Worm (Caenorhabditis elegans): ENCODE results near the gene nos-1.
"Not testable (repeated sequence)": the region's sequence is repeated elsewhere in the genome, so short reads cannot be mapped to it uniquely, and the experiment has no call there.

The nos-1 gene

ce11 chrII:10945446-10945845 lies 7.5 kb downstream of the nos-1 start:
- no peak for TF ChIP-seq R02D3.7 (tag; optimal IDR thresholded peaks at IDR 0.05)
- TF ChIP-seq nhr-237 (tag; optimal IDR thresholded peaks at IDR 0.05): no peak
- TF ChIP-seq Y55F3AM.14 (GFP tag; optimal IDR thresholded peaks at IDR 0.05): no peak
- no peak for TF ChIP-seq nhr-129 (tag; optimal IDR thresholded peaks at IDR 0.05)
- TF ChIP-seq unc-55 (GFP tag; optimal IDR thresholded peaks at IDR 0.05): peak; percentile 19
- TF ChIP-seq ceh-82 (tag; optimal IDR thresholded peaks at IDR 0.05): no peak
- TF ChIP-seq zag-1 (tag; optimal IDR thresholded peaks at IDR 0.05): no peak
- TF ChIP-seq blmp-1 (tag; optimal IDR thresholded peaks at IDR 0.05; ENCODE audit: insufficient read depth): peak; percentile 35

ce11 chrII:10941918-10942317 lies 11.0 kb downstream of the nos-1 start, which contains the start of gene R03D7.15:
TSS of gene R03D7.15 (plus strand) at chrII:10942216.
- TF ChIP-seq nhr-23, elt-3, nhr-129 (tag; optimal IDR thresholded peaks at IDR 0.05): not testable (repeated sequence)

- TF ChIP-seq C34F6.9 (tag; optimal IDR thresholded peaks at IDR 0.05) (no peak), gmeb-1 (tag; optimal IDR thresholded peaks at IDR 0.05) (no peak), alr-1 (tag; optimal IDR thresholded peaks at IDR 0.05) (no peak), mdl-1 (tag; optimal IDR thresholded peaks at IDR 0.05) (no peak), ceh-82 (tag; optimal IDR thresholded peaks at IDR 0.05) (no peak), blmp-1 (tag; optimal IDR thresholded peaks at IDR 0.05; ENCODE audit: insufficient read depth) (no peak), sma-9 (GFP tag; optimal IDR thresholded peaks at IDR 0.05) (no peak), sma-9 (tag; optimal IDR thresholded peaks at IDR 0.05) (no peak), nhr-10 (tag; optimal IDR thresholded peaks at IDR 0.05) (no peak), elt-1 (tag; optimal IDR thresholded peaks at IDR 0.05) (no peak), nhr-11 (tag; optimal IDR thresholded peaks at IDR 0.05) (no peak), dmd-4 (tag; optimal IDR thresholded peaks at IDR 0.05) (no peak), elt-3 (tag; optimal IDR thresholded peaks at IDR 0.05) (no peak), lin-11 (tag; optimal IDR thresholded peaks at IDR 0.05) (no peak), skn-1 (tag; optimal IDR thresholded peaks at IDR 0.05) (no peak)
Observed at ce11 chrII:10935336-10935735, 17.6 kb downstream of the nos-1 start.

- TF ChIP-seq sma-3 (GFP tag; optimal IDR thresholded peaks at IDR 0.05) (no peak), nhr-129 (tag; optimal IDR thresholded peaks at IDR 0.05) (no peak), elt-1 (tag; optimal IDR thresholded peaks at IDR 0.05) (no peak), ztf-1 (GFP tag; conservative IDR thresholded peaks at IDR 0.05) (no peak), ceh-16 (tag; optimal IDR thresholded peaks at IDR 0.05) (no peak), nhr-6 (tag; optimal IDR thresholded peaks at IDR 0.05) (no peak), ZK546.5 (tag; optimal IDR thresholded peaks at IDR 0.05) (no peak), sem-4 (tag; optimal IDR thresholded peaks at IDR 0.05) (no peak)
Observed at ce11 chrII:10934786-10935185, 18.2 kb downstream of the nos-1 start, which contains the start of gene R03D7.2. TSS of gene R03D7.2 (minus strand) at chrII:10935184.

- TF ChIP-seq ztf-4 (tag; optimal IDR thresholded peaks at IDR 0.05) (no peak), alr-1 (tag; optimal IDR thresholded peaks at IDR 0.05) (no peak), lin-39 (tag; optimal IDR thresholded peaks at IDR 0.05) (no peak), R02D3.7 (tag; optimal IDR thresholded peaks at IDR 0.05) (no peak), unc-39 (tag; optimal IDR thresholded peaks at IDR 0.05) (no peak), Y55F3AM.14 (GFP tag; optimal IDR thresholded peaks at IDR 0.05) (no peak), nhr-12 (tag; optimal IDR thresholded peaks at IDR 0.05) (no peak), elt-3 (tag; optimal IDR thresholded peaks at IDR 0.05) (no peak), peb-1 (tag; optimal IDR thresholded peaks at IDR 0.05) (no peak), nhr-11 (tag; optimal IDR thresholded peaks at IDR 0.05) (no peak), ztf-11 (tag; optimal IDR thresholded peaks at IDR 0.05) (no peak), mbf-1 (tag; optimal IDR thresholded peaks at IDR 0.05) (no peak), nhr-25 (tag; optimal IDR thresholded peaks at IDR 0.05) (no peak), lin-13 (GFP tag; optimal IDR thresholded peaks at IDR 0.05) (no peak), sem-4 (tag; optimal IDR thresholded peaks at IDR 0.05) (no peak), lsy-2 (tag; optimal IDR thresholded peaks at IDR 0.05) (no peak), fos-1 (tag; optimal IDR thresholded peaks at IDR 0.05) (no peak), nhr-129 (tag; optimal IDR thresholded peaks at IDR 0.05) (no peak)
Observed at ce11 chrII:10933948-10934722, 18.8 kb downstream of the nos-1 start.
